Fruit fly (Drosophila melanogaster): ENCODE data around the gene sxe2.
A peak's percentile ranks its signal among the peaks of the same experiment; 100 is the strongest.

The sxe2 gene

dm6 chr3R:16119441-16119840 is 35.8 kb downstream of the sxe2 start (continued):
- TF ChIP-seq CG9139 (GFP tag; optimal IDR thresholded peaks at IDR 0.05) (no peak), Smox (GFP tag; optimal IDR thresholded peaks at IDR 0.05) (no peak), Eip78C (GFP tag) (peak; percentile 88), fd59A (GFP tag; optimal IDR thresholded peaks at IDR 0.05) (peak; percentile 19), CG8319 (GFP tag; optimal IDR thresholded peaks at IDR 0.05) (no peak), lz (GFP tag; optimal IDR thresholded peaks at IDR 0.05) (no peak), esn (GFP tag; optimal IDR thresholded peaks at IDR 0.05) (peak; percentile 9), Hr39 (GFP tag; optimal IDR thresholded peaks at IDR 0.05) (no peak), CG11902 (GFP tag; optimal IDR thresholded peaks at IDR 0.05) (no peak), CG15336 (GFP tag; IDR thresholded peaks at IDR 0.05) (peak; percentile 92), pdm3 (GFP tag; optimal IDR thresholded peaks at IDR 0.05) (peak; percentile 72), Sox15 (GFP tag; optimal IDR thresholded peaks at IDR 0.05) (no peak), Sox102F (GFP tag; optimal IDR thresholded peaks at IDR 0.05) (no peak)

- TF ChIP-seq fkh (GFP tag; optimal IDR thresholded peaks at IDR 0.05) (no peak), Met (GFP tag; optimal IDR thresholded peaks at IDR 0.05) (peak; percentile 3), eg (GFP tag; IDR thresholded peaks at IDR 0.05) (peak; percentile 41; the same call in 1 of the 3 replicates), CG6163 (GFP tag; IDR thresholded peaks at IDR 0.05) (peak; percentile 49; the same call in 1 of the 3 replicates), CG6854 (GFP tag; optimal IDR thresholded peaks at IDR 0.05) (peak; percentile 44), CG8632 (GFP tag; optimal IDR thresholded peaks at IDR 0.05) (no peak)
These were observed 44.8 kb downstream of the sxe2 start for dm6 chr3R:16128471-16128870.

- TF ChIP-seq CG6808 (GFP tag; optimal IDR thresholded peaks at IDR 0.05) (peak; percentile 71), CG6854 (GFP tag; optimal IDR thresholded peaks at IDR 0.05) (no peak), dsx (GFP tag; optimal IDR thresholded peaks at IDR 0.05; ENCODE audit: poor library complexity, severe bottlenecking) (peak; percentile 9), Met (GFP tag; optimal IDR thresholded peaks at IDR 0.05) (no peak), CG6792 (GFP tag; optimal IDR thresholded peaks at IDR 0.05) (no peak)
These were observed 51.9 kb downstream of the sxe2 start for dm6 chr3R:16135616-16136015.
